Fruit fly (Drosophila melanogaster): ENCODE results near the gene Ir20a.

dm6 chrX:21429156-21429555 is 49.6 kb downstream of the Ir20a start, which contains the start of gene CG10918:
- TF ChIP-seq Rel (GFP tag; optimal IDR thresholded peaks at IDR 0.05) (no peak), Rel (tag; optimal IDR thresholded peaks at IDR 0.05) (no peak), Myc (optimal IDR thresholded peaks at IDR 0.05) (no peak), foxo (GFP tag; optimal IDR thresholded peaks at IDR 0.05) (no peak), dsf (GFP tag; optimal IDR thresholded peaks at IDR 0.05; ENCODE audit: borderline replicate concordance) (no peak), h (GFP tag; optimal IDR thresholded peaks at IDR 0.05) (no peak), CrebA (GFP tag; optimal IDR thresholded peaks at IDR 0.05; ENCODE audit: borderline replicate concordance) (no peak), Abd-B (GFP tag; optimal IDR thresholded peaks at IDR 0.05) (no peak), Jra (GFP tag; optimal IDR thresholded peaks at IDR 0.05) (no peak), Dif (GFP tag; optimal IDR thresholded peaks at IDR 0.05; ENCODE audit: partially characterized antibody) (no peak), psq (GFP tag; optimal IDR thresholded peaks at IDR 0.05) (no peak), lola (GFP tag; optimal IDR thresholded peaks at IDR 0.05) (no peak), tai (GFP tag; optimal IDR thresholded peaks at IDR 0.05) (no peak), Vsx2 (GFP tag; optimal IDR thresholded peaks at IDR 0.05; ENCODE audit: partially characterized antibody) (no peak)
